Worm (Caenorhabditis elegans) whole organism, midembryonic: ENCODE data around the gene gdi-1.

Experiments used
- T22C8.4 ChIP-seq: fragments of 200-800 bp; sonication (Bioruptor generic); IDR thresholded peaks from 2 replicates; pipeline ENCODE4 v1.3.6; 2022; ENCODE audit warnings: missing genetic modification characterization, missing compliant biosample characterization
- cog-1 ChIP-seq: sonication (generic microtip); optimal IDR thresholded peaks from 2 replicates; lab custom pipeline; 2016; ENCODE audit warnings: missing genetic modification characterization, missing compliant biosample characterization
- flt-1 ChIP-seq: fragments of 200-800 bp; sonication (Bioruptor generic); IDR thresholded peaks from 2 replicates; pipeline ENCODE4 v1.3.6; 2022; ENCODE audit warnings: missing genetic modification characterization, missing compliant biosample characterization
- klf-2 ChIP-seq: fragments of 200-800 bp; sonication (Bioruptor generic); conservative IDR thresholded peaks from 2 replicates; pipeline ENCODE4 v1.3.6; 2022; ENCODE audit warnings: missing genetic modification reagents, missing genetic modification characterization, missing compliant biosample characterization
- med-1 ChIP-seq: sonication (generic microtip); optimal IDR thresholded peaks from 2 replicates; lab custom pipeline; 2017; ENCODE audit warnings: missing genetic modification characterization, mild to moderate bottlenecking, missing compliant biosample characterization, antibody characterized with exemption, missing genetic modification reagents; ENCODE audit not compliant: insufficient read depth
- ref-1 ChIP-seq: fragments of 200-800 bp; sonication (Bioruptor generic); conservative IDR thresholded peaks from 2 replicates; pipeline ENCODE4 v1.3.6; 2022; ENCODE audit warnings: missing genetic modification reagents, missing genetic modification characterization, missing compliant biosample characterization
- tab-1 ChIP-seq: fragments of 200-800 bp; sonication (Bioruptor generic); IDR thresholded peaks from 2 replicates; pipeline ENCODE4 v1.3.6; 2022; ENCODE audit warnings: missing genetic modification characterization, missing compliant biosample characterization
- ztf-23 ChIP-seq: fragments of 200-800 bp; sonication (Bioruptor generic); IDR thresholded peaks from 2 replicates; pipeline ENCODE4 v1.3.6; 2022; ENCODE audit warnings: missing genetic modification reagents, missing genetic modification characterization, missing compliant biosample characterization
- ztf-29 ChIP-seq: fragments of 200-800 bp; sonication (Bioruptor generic); IDR thresholded peaks from 2 replicates; pipeline ENCODE4 v1.3.6; 2022; ENCODE audit warnings: missing genetic modification reagents, missing genetic modification characterization, missing compliant biosample characterization

The gdi-1 gene

ce11 chrIV:14792602-14793232 lies at the start of gene gdi-1:
Gene gdi-1, minus strand, starts transcription at chrIV:14792887.
- TF ChIP-seq T22C8.4 (GFP tag; lab: Robert Waterston, UW) (no peak), tab-1 (GFP tag; lab: Robert Waterston, UW) (no peak), ztf-23 (GFP tag; lab: Robert Waterston, UW) (no peak), flt-1 (GFP tag; lab: Robert Waterston, UW) (no peak), med-1 (no peak), klf-2 (GFP tag; lab: Robert Waterston, UW) (no peak), ref-1 (GFP tag; lab: Robert Waterston, UW) (no peak), cog-1 (tag; lab: Kevin White, UChicago) (no peak)

ce11 chrIV:14838095-14838494 lies 45.4 kb upstream of the gdi-1 start:
- peak; percentile 92 for TF ChIP-seq flt-1 (GFP tag; lab: Robert Waterston, UW)
- TF ChIP-seq cog-1 (tag; lab: Kevin White, UChicago) = peak; percentile 85
- peak; percentile 34 for TF ChIP-seq med-1
- peak; percentile 89 for TF ChIP-seq ztf-29 (GFP tag; lab: Robert Waterston, UW)
- TF ChIP-seq ref-1 (GFP tag; lab: Robert Waterston, UW) = no peak; the same call in 1 of the 2 replicates
- TF ChIP-seq tab-1 (GFP tag; lab: Robert Waterston, UW) = peak; percentile 89
- peak; percentile 91 for TF ChIP-seq T22C8.4 (GFP tag; lab: Robert Waterston, UW)
- peak; percentile 89 for TF ChIP-seq ztf-23 (GFP tag; lab: Robert Waterston, UW)
- TF ChIP-seq klf-2 (GFP tag; lab: Robert Waterston, UW) = peak; percentile 82

- no peak for TF ChIP-seq ref-1 (GFP tag; lab: Robert Waterston, UW)
- TF ChIP-seq flt-1 (GFP tag; lab: Robert Waterston, UW) = no peak
- no peak for TF ChIP-seq med-1
- TF ChIP-seq ztf-29 (GFP tag; lab: Robert Waterston, UW) = no peak
- TF ChIP-seq T22C8.4 (GFP tag; lab: Robert Waterston, UW) = no peak
- TF ChIP-seq ztf-23 (GFP tag; lab: Robert Waterston, UW) = no peak
- no peak for TF ChIP-seq klf-2 (GFP tag; lab: Robert Waterston, UW)
- no peak for TF ChIP-seq tab-1 (GFP tag; lab: Robert Waterston, UW)
- TF ChIP-seq cog-1 (tag; lab: Kevin White, UChicago) = no peak
Observed at ce11 chrIV:14836885-14837284, 44.2 kb upstream of the gdi-1 start, which contains the start of gene Y57G11C.22. Gene Y57G11C.22, plus strand, starts transcription at chrIV:14837211.

- TF ChIP-seq T22C8.4 (GFP tag; lab: Robert Waterston, UW) (no peak), cog-1 (tag; lab: Kevin White, UChicago) (no peak), flt-1 (GFP tag; lab: Robert Waterston, UW) (no peak), klf-2 (GFP tag; lab: Robert Waterston, UW) (no peak), ztf-23 (GFP tag; lab: Robert Waterston, UW) (no peak), ztf-29 (GFP tag; lab: Robert Waterston, UW) (no peak), tab-1 (GFP tag; lab: Robert Waterston, UW) (no peak), med-1 (no peak), ref-1 (GFP tag; lab: Robert Waterston, UW) (no peak)
Observed at ce11 chrIV:14833537-14833936, 40.9 kb upstream of the gdi-1 start.

ce11 chrIV:14829026-14829425 lies 36.3 kb upstream of the gdi-1 start, which contains the start of gene hhat-2:
Gene hhat-2, minus strand, starts transcription at chrIV:14829126.
- TF ChIP-seq med-1 = no peak
- no peak for TF ChIP-seq klf-2 (GFP tag; lab: Robert Waterston, UW)
- no peak for TF ChIP-seq ref-1 (GFP tag; lab: Robert Waterston, UW)
- no peak for TF ChIP-seq ztf-23 (GFP tag; lab: Robert Waterston, UW)

- TF ChIP-seq T22C8.4 (GFP tag; lab: Robert Waterston, UW) (no peak), ztf-23 (GFP tag; lab: Robert Waterston, UW) (no peak), med-1 (no peak), ref-1 (GFP tag; lab: Robert Waterston, UW) (no peak), tab-1 (GFP tag; lab: Robert Waterston, UW) (no peak), ztf-29 (GFP tag; lab: Robert Waterston, UW) (no peak), flt-1 (GFP tag; lab: Robert Waterston, UW) (no peak), cog-1 (tag; lab: Kevin White, UChicago) (no peak), klf-2 (GFP tag; lab: Robert Waterston, UW) (no peak)
Observed at ce11 chrIV:14828218-14828617, 35.5 kb upstream of the gdi-1 start.

ce11 chrIV:14826151-14826757 lies 33.6 kb upstream of the gdi-1 start:
- TF ChIP-seq tab-1 (GFP tag; lab: Robert Waterston, UW) (no peak), med-1 (no peak), T22C8.4 (GFP tag; lab: Robert Waterston, UW) (no peak), flt-1 (GFP tag; lab: Robert Waterston, UW) (no peak), klf-2 (GFP tag; lab: Robert Waterston, UW) (no peak)

ce11 chrIV:14825379-14825778 lies 32.7 kb upstream of the gdi-1 start, which contains the start of gene rps-18:
Gene rps-18, plus strand, starts transcription at chrIV:14825679.
- TF ChIP-seq med-1 (no peak), flt-1 (GFP tag; lab: Robert Waterston, UW) (no peak), cog-1 (tag; lab: Kevin White, UChicago) (no peak), klf-2 (GFP tag; lab: Robert Waterston, UW) (no peak), ztf-29 (GFP tag; lab: Robert Waterston, UW) (no peak), tab-1 (GFP tag; lab: Robert Waterston, UW) (no peak), T22C8.4 (GFP tag; lab: Robert Waterston, UW) (no peak), ztf-23 (GFP tag; lab: Robert Waterston, UW) (no peak), ref-1 (GFP tag; lab: Robert Waterston, UW) (no peak)

ce11 chrIV:14824878-14825352 lies 32.2 kb upstream of the gdi-1 start, which contains the start of gene sec-61.A:
Gene sec-61.A, minus strand, starts transcription at chrIV:14825264.
- TF ChIP-seq med-1 (no peak), flt-1 (GFP tag; lab: Robert Waterston, UW) (0 out of 2 replicates have a peak, but pooled peaks have one; percentile 13), klf-2 (GFP tag; lab: Robert Waterston, UW) (no peak), cog-1 (tag; lab: Kevin White, UChicago) (peak; percentile 78), ref-1 (GFP tag; lab: Robert Waterston, UW) (no peak)
